Worm (Caenorhabditis elegans) whole organism, late embryonic: ENCODE measurements around the gene ZK1248.5.

Experiments
- F13H6.1 ChIP-seq: sonication (generic microtip); optimal IDR thresholded peaks from 2 replicates; lab custom pipeline; 2016; ENCODE audit warnings: missing genetic modification characterization, missing compliant biosample characterization
- T23F11.4 ChIP-seq: fragments of 200-800 bp; sonication (Bioruptor generic); optimal IDR thresholded peaks from 2 replicates; lab custom pipeline; 2018; ENCODE audit warnings: mild to moderate bottlenecking, missing genetic modification characterization, missing compliant biosample characterization
- ahr-1 ChIP-seq: sonication (generic microtip); optimal IDR thresholded peaks from 2 replicates; lab custom pipeline; 2016; ENCODE audit warnings: missing genetic modification characterization, missing compliant biosample characterization
- ceh-14 ChIP-seq: sonication (generic microtip); optimal IDR thresholded peaks from 2 replicates; lab custom pipeline; 2016; ENCODE audit warnings: missing genotype, missing genetic modification characterization, missing compliant biosample characterization
- ceh-18 ChIP-seq: sonication (generic microtip); optimal IDR thresholded peaks from 2 replicates; lab custom pipeline; 2016; ENCODE audit warnings: missing genetic modification characterization, missing compliant biosample characterization
- ceh-22 ChIP-seq: sonication (generic microtip); optimal IDR thresholded peaks from 2 replicates; lab custom pipeline; 2017; ENCODE audit warnings: missing biosample characterization, missing genetic modification characterization
- ceh-24 ChIP-seq: sonication (generic microtip); optimal IDR thresholded peaks from 2 replicates; lab custom pipeline; 2016; ENCODE audit warnings: mild to moderate bottlenecking, missing genetic modification characterization, missing compliant biosample characterization
- ceh-30 ChIP-seq: fragments of 150-350 bp; optimal IDR thresholded peaks from 2 replicates; lab custom pipeline; 2014; ENCODE audit warnings: missing biosample characterization, missing genetic modification characterization
- ceh-31 ChIP-seq: sonication (generic microtip); optimal IDR thresholded peaks from 2 replicates; lab custom pipeline; 2016; ENCODE audit warnings: missing genetic modification characterization, missing compliant biosample characterization
- ceh-34 ChIP-seq: sonication (generic microtip); optimal IDR thresholded peaks from 2 replicates; lab custom pipeline; 2016; ENCODE audit warnings: mild to moderate bottlenecking, missing genetic modification characterization, missing compliant biosample characterization
- ceh-48 ChIP-seq: sonication (generic microtip); optimal IDR thresholded peaks from 2 replicates; lab custom pipeline; 2016; ENCODE audit warnings: missing genetic modification characterization, inconsistent platforms, missing compliant biosample characterization
- ceh-6 ChIP-seq: fragments of 200-800 bp; sonication (Bioruptor generic); optimal IDR thresholded peaks from 2 replicates; lab custom pipeline; 2018; ENCODE audit warnings: mild to moderate bottlenecking, missing genetic modification characterization, missing compliant biosample characterization
- ceh-9 ChIP-seq: sonication (generic microtip); optimal IDR thresholded peaks from 2 replicates; lab custom pipeline; 2016; ENCODE audit warnings: mild to moderate bottlenecking, missing genetic modification characterization, inconsistent platforms, missing compliant biosample characterization
- dve-1 ChIP-seq: sonication (generic microtip); optimal IDR thresholded peaks from 2 replicates; lab custom pipeline; 2017; ENCODE audit warnings: antibody characterized with exemption, mild to moderate bottlenecking, missing genetic modification characterization, missing compliant biosample characterization
- elt-4 ChIP-seq: sonication (generic microtip); optimal IDR thresholded peaks from 2 replicates; lab custom pipeline; 2016; ENCODE audit warnings: missing genetic modification characterization, missing compliant biosample characterization
- ets-4 ChIP-seq: sonication (generic microtip); optimal IDR thresholded peaks from 2 replicates; lab custom pipeline; 2016; ENCODE audit warnings: missing genetic modification characterization, missing compliant biosample characterization
- eyg-1 ChIP-seq: sonication (generic microtip); optimal IDR thresholded peaks from 2 replicates; lab custom pipeline; 2016; ENCODE audit warnings: missing genotype, missing genetic modification characterization, missing compliant biosample characterization
- fax-1 ChIP-seq: sonication (generic microtip); optimal IDR thresholded peaks from 2 replicates; lab custom pipeline; 2016; ENCODE audit warnings: missing genotype, missing genetic modification characterization, missing compliant biosample characterization
- fkh-10 ChIP-seq: fragments of 150-350 bp; optimal IDR thresholded peaks from 2 replicates; lab custom pipeline; 2014; ENCODE audit warnings: missing biosample characterization, missing genetic modification reagents, missing genetic modification characterization
- fkh-6 ChIP-seq: sonication (generic microtip); optimal IDR thresholded peaks from 2 replicates; lab custom pipeline; 2016; ENCODE audit warnings: missing genetic modification characterization, missing compliant biosample characterization
- hlh-13 ChIP-seq: fragments of 200-800 bp; sonication (Bioruptor generic); optimal IDR thresholded peaks from 2 replicates; lab custom pipeline; 2018; ENCODE audit warnings: mild to moderate bottlenecking, missing genetic modification characterization, missing compliant biosample characterization
- hlh-15 ChIP-seq: sonication (generic microtip); optimal IDR thresholded peaks from 2 replicates; lab custom pipeline; 2016; ENCODE audit warnings: missing genetic modification characterization, missing compliant biosample characterization
- madf-2 ChIP-seq: sonication (generic microtip); optimal IDR thresholded peaks from 2 replicates; lab custom pipeline; 2017; ENCODE audit warnings: missing genetic modification characterization, missing compliant biosample characterization
- nfya-1 ChIP-seq: sonication (generic microtip); optimal IDR thresholded peaks from 2 replicates; lab custom pipeline; 2017; ENCODE audit warnings: missing genetic modification characterization, mild to moderate bottlenecking, missing compliant biosample characterization, antibody characterized with exemption, moderate library complexity
- nhr-11 ChIP-seq: fragments of 150-350 bp; optimal IDR thresholded peaks from 2 replicates; lab custom pipeline; 2014; ENCODE audit warnings: missing biosample characterization, missing genetic modification characterization
- nhr-232 ChIP-seq: sonication (generic microtip); optimal IDR thresholded peaks from 2 replicates; lab custom pipeline; 2016; ENCODE audit warnings: missing genetic modification characterization, missing compliant biosample characterization
- npax-4 ChIP-seq: sonication (generic microtip); optimal IDR thresholded peaks from 2 replicates; lab custom pipeline; 2016; ENCODE audit warnings: missing genetic modification characterization, missing compliant biosample characterization
- odd-2 ChIP-seq: sonication (generic microtip); optimal IDR thresholded peaks from 2 replicates; lab custom pipeline; 2017; ENCODE audit warnings: antibody characterized with exemption, mild to moderate bottlenecking, missing genetic modification characterization, missing compliant biosample characterization
- pat-9 ChIP-seq: fragments of 200-800 bp; sonication (Bioruptor generic); optimal IDR thresholded peaks from 2 replicates; lab custom pipeline; 2018; ENCODE audit warnings: mild to moderate bottlenecking, missing genetic modification characterization, moderate library complexity, missing compliant biosample characterization
- pha-2 ChIP-seq: sonication (generic microtip); optimal IDR thresholded peaks from 2 replicates; lab custom pipeline; 2017; ENCODE audit warnings: mild to moderate bottlenecking, missing genetic modification characterization, missing compliant biosample characterization
- pha-4 ChIP-seq: fragments of 150-350 bp; optimal IDR thresholded peaks from 2 replicates; lab custom pipeline; 2018; ENCODE audit warnings: missing biosample characterization, missing genetic modification reagents, missing genetic modification characterization
- pros-1 ChIP-seq: fragments of 150-350 bp; optimal IDR thresholded peaks from 2 replicates; lab custom pipeline; 2014; ENCODE audit warnings: missing biosample characterization, missing genetic modification reagents, missing genetic modification characterization
- ref-2 ChIP-seq: sonication (generic microtip); optimal IDR thresholded peaks from 2 replicates; lab custom pipeline; 2016; ENCODE audit warnings: missing genetic modification characterization, missing compliant biosample characterization
- rnt-1 ChIP-seq: sonication (generic microtip); optimal IDR thresholded peaks from 2 replicates; lab custom pipeline; 2016; ENCODE audit warnings: missing genetic modification characterization, missing compliant biosample characterization
- sdc-2 ChIP-seq: sonication (generic microtip); optimal IDR thresholded peaks from 2 replicates; lab custom pipeline; 2016; ENCODE audit warnings: missing genotype, missing genetic modification characterization, missing compliant biosample characterization
- sox-2 ChIP-seq: fragments of 200-800 bp; sonication (Bioruptor generic); IDR thresholded peaks from 2 replicates; pipeline ENCODE4 v1.3.6; 2022; ENCODE audit warnings: missing genetic modification reagents, missing genetic modification characterization, missing compliant biosample characterization
- sox-4 ChIP-seq: sonication (generic microtip); optimal IDR thresholded peaks from 2 replicates; lab custom pipeline; 2017; ENCODE audit warnings: mild to moderate bottlenecking, missing genetic modification characterization, inconsistent platforms, missing compliant biosample characterization
- syd-9 ChIP-seq: sonication (generic microtip); optimal IDR thresholded peaks from 2 replicates; lab custom pipeline; 2016; ENCODE audit warnings: mild to moderate bottlenecking, missing genetic modification characterization, moderate library complexity, missing compliant biosample characterization
- tbx-2 ChIP-seq: sonication (generic microtip); optimal IDR thresholded peaks from 2 replicates; lab custom pipeline; 2016; ENCODE audit warnings: missing genetic modification characterization, missing compliant biosample characterization
- unc-3 ChIP-seq, 2 experiments: fragments of 200-800 bp in 1 of 2; sonication (Bioruptor generic) in 1 of 2; sonication (generic microtip) in 1 of 2; conservative IDR thresholded peaks in 1 of 2; optimal IDR thresholded peaks in 1 of 2; 2 replicates each; pipeline versions ENCODE4 v1.3.6 to Lab custom; 2016 to 2022; ENCODE audit warnings: missing compliant biosample characterization in 2 of 2, missing genetic modification characterization in 2 of 2, missing genetic modification reagents in 1 of 2
- unc-42 ChIP-seq: sonication (generic microtip); optimal IDR thresholded peaks from 2 replicates; lab custom pipeline; 2016; ENCODE audit warnings: missing genotype, missing genetic modification characterization, missing compliant biosample characterization
- unc-55 ChIP-seq: sonication (generic microtip); optimal IDR thresholded peaks from 2 replicates; lab custom pipeline; 2017; ENCODE audit warnings: missing biosample characterization, missing genetic modification reagents, missing genetic modification characterization
- zip-5 ChIP-seq: sonication (generic microtip); optimal IDR thresholded peaks from 2 replicates; lab custom pipeline; 2016; ENCODE audit warnings: missing genetic modification characterization, missing compliant biosample characterization

The ZK1248.5 gene

ce11 chrII:5774879-5775278 lies 35.4 kb upstream of the ZK1248.5 start:
- TF ChIP-seq nhr-232 (tag; lab: Kevin White, UChicago) (no peak), fkh-6 (tag; lab: Kevin White, UChicago) (no peak), pat-9 (no peak), ceh-24 (tag; lab: Kevin White, UChicago) (no peak)

ce11 chrII:5777372-5777771 lies 32.9 kb upstream of the ZK1248.5 start:
- no peak for TF ChIP-seq ceh-9 (tag; lab: Kevin White, UChicago)
- no peak for TF ChIP-seq hlh-15 (tag; lab: Kevin White, UChicago)
- no peak for TF ChIP-seq hlh-13 (GFP tag; lab: Kevin White, UChicago)
- no peak for TF ChIP-seq fkh-10 (GFP tag; lab: Kevin White, UChicago)
- no peak for TF ChIP-seq nhr-11
- TF ChIP-seq zip-5 = no peak
- no peak for TF ChIP-seq pros-1
- no peak for TF ChIP-seq ceh-22 (tag; lab: Kevin White, UChicago)

- TF ChIP-seq unc-42 (tag; lab: Kevin White, UChicago) = peak; percentile 67
- TF ChIP-seq dve-1 (tag; lab: Kevin White, UChicago) = no peak
- peak; percentile 33 for TF ChIP-seq nfya-1 (tag; lab: Kevin White, UChicago)
- peak; percentile 11 for TF ChIP-seq tbx-2 (tag; lab: Kevin White, UChicago)
- TF ChIP-seq ceh-48 (tag; lab: Kevin White, UChicago) = peak; percentile 21
- TF ChIP-seq ceh-14 (tag; lab: Kevin White, UChicago) = peak; percentile 2
- TF ChIP-seq sox-2 (GFP tag; lab: Robert Waterston, UW) = no peak
- TF ChIP-seq pros-1 = no peak
- peak; percentile 46 for TF ChIP-seq ceh-18 (tag; lab: Kevin White, UChicago)
- TF ChIP-seq pha-4 = no peak
- TF ChIP-seq ceh-31 (tag; lab: Kevin White, UChicago) = peak; percentile 26
- peak; percentile 42 for TF ChIP-seq unc-55 (GFP tag; lab: Kevin White, UChicago)
- TF ChIP-seq fkh-10 (GFP tag; lab: Kevin White, UChicago) = no peak
- no peak for TF ChIP-seq ceh-6
These were observed 30.4 kb upstream of the ZK1248.5 start for ce11 chrII:5779866-5780265.

- TF ChIP-seq odd-2 = peak; percentile 2
- TF ChIP-seq sdc-2 = peak; percentile 41
- peak; percentile 27 for TF ChIP-seq npax-4
- no peak for TF ChIP-seq rnt-1 (tag; lab: Kevin White, UChicago)
- no peak for TF ChIP-seq fax-1 (tag; lab: Kevin White, UChicago)
- no peak for TF ChIP-seq unc-42 (tag; lab: Kevin White, UChicago)
- TF ChIP-seq pat-9 = peak; percentile 42
- peak; percentile 6 for TF ChIP-seq ets-4 (tag; lab: Kevin White, UChicago)
- no peak for TF ChIP-seq ahr-1 (tag; lab: Kevin White, UChicago)
- no peak for TF ChIP-seq pros-1
- peak; percentile 17 for TF ChIP-seq hlh-15 (tag; lab: Kevin White, UChicago)
- peak; percentile 5 for TF ChIP-seq F13H6.1 (tag; lab: Kevin White, UChicago)
- TF ChIP-seq ceh-34 (tag; lab: Kevin White, UChicago) = peak; percentile 28
- no peak for TF ChIP-seq madf-2 (tag; lab: Kevin White, UChicago)
- TF ChIP-seq syd-9 (tag; lab: Kevin White, UChicago) = no peak
- TF ChIP-seq T23F11.4 (GFP tag; lab: Kevin White, UChicago) = peak; percentile 66
- TF ChIP-seq ref-2 = peak; percentile 41
- peak; percentile 61 for TF ChIP-seq ceh-9 (tag; lab: Kevin White, UChicago)
- TF ChIP-seq unc-3 (GFP tag; conservative IDR thresholded peaks at IDR 0.05; lab: Robert Waterston, UW) = no peak; the same call in 1 of the 2 replicates
- TF ChIP-seq unc-3 (tag; optimal IDR thresholded peaks at IDR 0.05; lab: Kevin White, UChicago) = peak; percentile 9
- TF ChIP-seq nhr-232 (tag; lab: Kevin White, UChicago) = peak; percentile 49
- no peak for TF ChIP-seq ceh-30
- TF ChIP-seq ceh-31 (tag; lab: Kevin White, UChicago) = peak; percentile 44
- no peak for TF ChIP-seq eyg-1 (tag; lab: Kevin White, UChicago)
- no peak for TF ChIP-seq pha-4
- TF ChIP-seq ceh-6 = peak; percentile 44
- TF ChIP-seq sox-4 (tag; lab: Kevin White, UChicago) = peak; percentile 67
- TF ChIP-seq pha-2 (tag; lab: Kevin White, UChicago) = peak; percentile 48
- TF ChIP-seq tbx-2 (tag; lab: Kevin White, UChicago) = peak; percentile 60
- TF ChIP-seq elt-4 (tag; lab: Kevin White, UChicago) = no peak
These were observed 28.1 kb upstream of the ZK1248.5 start, which contains the start of gene K05F1.6 for ce11 chrII:5781935-5782921. Gene K05F1.6, plus strand, starts transcription at chrII:5782520.
